Worm (Caenorhabditis elegans): ENCODE measurements around the gene unc-4.

ce11 chrII:9904459-9904858 lies 4.3 kb upstream of the unc-4 start:
- TF ChIP-seq nhr-76 (tag; optimal IDR thresholded peaks at IDR 0.05) (no peak), unc-39 (tag; optimal IDR thresholded peaks at IDR 0.05) (no peak), unc-62 (GFP tag; optimal IDR thresholded peaks at IDR 0.05) (no peak), elt-3 (tag; optimal IDR thresholded peaks at IDR 0.05) (no peak), lsy-2 (tag; optimal IDR thresholded peaks at IDR 0.05) (no peak), blmp-1 (tag; optimal IDR thresholded peaks at IDR 0.05) (no peak)

Measured in whole organism, mixed stage, embryonic.